Worm (Caenorhabditis elegans) whole organism, mixed stage, embryonic: ENCODE data around the gene xrn-2.

Experiments
- ces-1 ChIP-seq: fragments of 150-350 bp; optimal IDR thresholded peaks from 2 replicates; lab custom pipeline; 2014; ENCODE audit warnings: missing biosample characterization, missing genetic modification reagents, missing genetic modification characterization
- drap-1 ChIP-seq: fragments of 200-800 bp; sonication (Bioruptor generic); optimal IDR thresholded peaks from 3 replicates; lab custom pipeline; 2018; ENCODE audit warnings: mild to moderate bottlenecking, missing genetic modification characterization, missing compliant biosample characterization
- elt-3 ChIP-seq: fragments of 150-350 bp; optimal IDR thresholded peaks from 2 replicates; lab custom pipeline; 2014; ENCODE audit warnings: missing biosample characterization, missing genetic modification characterization
- lin-32 ChIP-seq: fragments of 200-800 bp; sonication (Bioruptor generic); optimal IDR thresholded peaks from 2 replicates; lab custom pipeline; 2018; ENCODE audit warnings: mild to moderate bottlenecking, missing genetic modification characterization, missing compliant biosample characterization
- mab-5 ChIP-seq: fragments of 150-350 bp; optimal IDR thresholded peaks from 2 replicates; lab custom pipeline; 2014; ENCODE audit warnings: missing biosample characterization, missing genetic modification characterization
- mep-1 ChIP-seq: fragments of 150-350 bp; optimal IDR thresholded peaks from 2 replicates; lab custom pipeline; 2017; ENCODE audit warnings: missing biosample characterization, missing genetic modification reagents, missing genetic modification characterization, inconsistent platforms
- nhr-12 ChIP-seq: fragments of 150-350 bp; optimal IDR thresholded peaks from 2 replicates; lab custom pipeline; 2014; ENCODE audit warnings: missing biosample characterization, missing genetic modification characterization
- nhr-237 ChIP-seq: fragments of 150-350 bp; optimal IDR thresholded peaks from 2 replicates; lab custom pipeline; 2014; ENCODE audit warnings: missing biosample characterization, missing genetic modification characterization
- pha-4 ChIP-seq: fragments of 150-350 bp; optimal IDR thresholded peaks from 2 replicates; lab custom pipeline; 2018; ENCODE audit warnings: missing biosample characterization, missing genetic modification reagents, missing genetic modification characterization
- tbx-8 ChIP-seq: fragments of 200-800 bp; sonication (Bioruptor generic); optimal IDR thresholded peaks from 2 replicates; lab custom pipeline; 2018; ENCODE audit warnings: mild to moderate bottlenecking, missing genetic modification characterization, moderate library complexity, missing compliant biosample characterization
- unc-62 ChIP-seq: fragments of 150-350 bp; optimal IDR thresholded peaks from 2 replicates; lab custom pipeline; 2014; ENCODE audit warnings: missing biosample characterization, missing genetic modification reagents, missing genetic modification characterization
- ztf-11 ChIP-seq: fragments of 150-350 bp; optimal IDR thresholded peaks from 2 replicates; lab custom pipeline; 2014; ENCODE audit warnings: missing biosample characterization, missing genetic modification characterization

- TF ChIP-seq pha-4 (tag; lab: Kevin White, UChicago) (no peak), mab-5 (no peak), ces-1 (GFP tag; lab: Kevin White, UChicago) (no peak), nhr-237 (tag; lab: Kevin White, UChicago) (no peak), drap-1 (no peak), ztf-11 (tag; lab: Kevin White, UChicago) (no peak), nhr-12 (tag; lab: Kevin White, UChicago) (no peak), elt-3 (tag; lab: Kevin White, UChicago) (no peak), lin-32 (GFP tag; lab: Kevin White, UChicago) (no peak), unc-62 (GFP tag; lab: Kevin White, UChicago) (no peak), mep-1 (no peak), tbx-8 (no peak)
Measured at ce11 chrII:14165430-14165929, 9.9 kb downstream of the xrn-2 start.
